Fruit fly (Drosophila melanogaster): ENCODE data around the gene lmgA.

DNA sequence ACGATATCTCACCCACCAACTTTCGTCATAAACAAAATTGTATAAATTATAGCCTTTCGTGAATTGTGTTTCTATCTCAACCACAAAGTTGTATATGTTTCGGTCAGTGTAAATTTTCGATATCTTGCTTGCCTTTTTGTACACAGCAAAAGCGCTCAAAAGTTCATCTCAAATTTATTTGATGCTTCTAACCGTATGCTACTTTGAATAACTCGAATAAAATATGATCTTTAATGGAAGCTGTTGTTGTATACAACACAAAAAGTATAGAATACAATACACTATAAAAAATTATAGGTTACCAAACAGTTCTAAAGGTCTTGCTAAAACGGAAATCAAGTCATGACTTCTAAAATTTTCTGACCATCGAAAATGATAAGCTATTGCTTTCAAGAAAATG lies 3.4 kb downstream of the lmgA start:
- TF ChIP-seq Sin3A (optimal IDR thresholded peaks at IDR 0.05) = no peak
- TF ChIP-seq Myc (optimal IDR thresholded peaks at IDR 0.05) = no peak
- no peak for TF ChIP-seq psq (optimal IDR thresholded peaks at IDR 0.05)
